6 worm cellular contexts compared by ENCODE assay signal in the genomic region with DNA sequence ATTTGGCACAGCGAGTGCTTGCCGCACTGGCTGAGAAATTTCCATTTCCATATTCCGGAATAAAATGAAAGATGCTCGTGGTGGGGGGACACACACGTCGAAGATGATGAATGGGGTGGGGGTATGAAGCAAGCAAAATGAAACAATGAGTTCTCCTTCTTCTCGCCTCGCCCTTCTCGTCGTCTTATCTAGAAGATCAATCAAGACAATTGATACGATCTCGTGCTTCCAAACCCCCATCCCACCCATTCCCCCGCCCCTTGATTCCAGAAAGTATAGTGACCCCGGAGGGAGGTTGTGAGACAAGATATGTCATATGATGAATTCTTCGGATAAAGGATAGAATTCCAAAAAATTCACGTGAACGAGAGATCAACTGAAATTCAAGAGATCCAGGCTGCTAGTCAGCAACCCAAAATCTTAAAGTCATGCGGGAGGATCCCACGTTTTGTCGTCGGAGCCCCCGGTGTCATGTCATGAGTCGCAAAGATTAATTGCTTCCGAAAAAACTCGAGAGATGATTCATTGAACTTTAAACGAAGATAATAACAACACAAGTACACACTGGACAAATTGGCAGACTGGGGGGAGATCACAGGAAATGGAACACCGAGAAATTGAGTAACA.
TF ChIP-seq lines count a peak whose summit lies in the region.

No protein-coding gene starts in this region.

TF ChIP-seq in whole organism, L1 larva, 84 proteins besides CTCF, POLR2A, EP300 and RAD21 (continues in another document):
- TF ChIP-seq irx-1 (tag; optimal IDR thresholded peaks at IDR 0.05; lab: Kevin White, UChicago) (no peak), C04F5.9 (tag; optimal IDR thresholded peaks at IDR 0.05; lab: Kevin White, UChicago) (no peak), zip-4 (GFP tag; optimal IDR thresholded peaks at IDR 0.05; lab: Kevin White, UChicago) (no peak), hlh-4 (tag; optimal IDR thresholded peaks at IDR 0.05; lab: Kevin White, UChicago) (no peak), mep-1 (tag; optimal IDR thresholded peaks at IDR 0.05; lab: Kevin White, UChicago) (no peak), lin-39 (tag; optimal IDR thresholded peaks at IDR 0.05; lab: Kevin White, UChicago) (peak; percentile 27), snu-23 (GFP tag; optimal IDR thresholded peaks at IDR 0.05; lab: Kevin White, UChicago) (peak; percentile 11), lir-3 (tag; optimal IDR thresholded peaks at IDR 0.05; lab: Kevin White, UChicago; ENCODE audit: poor library complexity) (peak; percentile 57), nhr-85 (tag; lab: Kevin White, UChicago) (peak; percentile 66), nhr-77 (tag; optimal IDR thresholded peaks at IDR 0.05; lab: Kevin White, UChicago) (no peak), lin-35 (GFP tag; optimal IDR thresholded peaks at IDR 0.05; lab: Kevin White, UChicago) (no peak), hlh-17 (GFP tag; optimal IDR thresholded peaks at IDR 0.05; lab: Kevin White, UChicago; ENCODE audit: borderline replicate concordance) (no peak), tbx-2 (tag; optimal IDR thresholded peaks at IDR 0.05; lab: Kevin White, UChicago) (peak; percentile 14), lin-14 (GFP tag; optimal IDR thresholded peaks at IDR 0.05; lab: Kevin White, UChicago) (peak; percentile 56)

TF ChIP-seq in whole organism, L2 larva, 48 proteins besides CTCF, POLR2A, EP300 and RAD21:
- TF ChIP-seq ZK546.5 (tag; optimal IDR thresholded peaks at IDR 0.05; lab: Kevin White, UChicago) (no peak), Y55F3AM.14 (GFP tag; optimal IDR thresholded peaks at IDR 0.05; lab: Kevin White, UChicago) (peak; percentile 49), nhr-23 (tag; optimal IDR thresholded peaks at IDR 0.05; lab: Kevin White, UChicago) (peak; percentile 23), mab-5 (tag; optimal IDR thresholded peaks at IDR 0.05; lab: Kevin White, UChicago) (peak; percentile 20), unc-55 (GFP tag; optimal IDR thresholded peaks at IDR 0.05; lab: Kevin White, UChicago) (peak; percentile 26), nhr-129 (tag; optimal IDR thresholded peaks at IDR 0.05; lab: Kevin White, UChicago) (peak; percentile 29), C34F6.9 (tag; optimal IDR thresholded peaks at IDR 0.05; lab: Kevin White, UChicago) (peak; percentile 8), gmeb-1 (tag; optimal IDR thresholded peaks at IDR 0.05; lab: Kevin White, UChicago) (no peak), elt-1 (tag; optimal IDR thresholded peaks at IDR 0.05; lab: Kevin White, UChicago) (peak; percentile 10), ztf-4 (tag; optimal IDR thresholded peaks at IDR 0.05; lab: Kevin White, UChicago) (peak; percentile 6), zag-1 (tag; optimal IDR thresholded peaks at IDR 0.05; lab: Kevin White, UChicago) (no peak), F13H6.1 (tag; optimal IDR thresholded peaks at IDR 0.05; lab: Kevin White, UChicago) (peak; percentile 33), lsy-2 (tag; optimal IDR thresholded peaks at IDR 0.05; lab: Kevin White, UChicago) (peak in 1 of 2 experiments; percentile 20)
TF ChIP-seq in whole organism, L2 larva: peak in this region for 10.

TF ChIP-seq in whole organism, L3 larva, 47 proteins besides CTCF, POLR2A, EP300 and RAD21:
- TF ChIP-seq elt-1 (tag; optimal IDR thresholded peaks at IDR 0.05; lab: Kevin White, UChicago) (peak; percentile 80), nhr-67 (tag; optimal IDR thresholded peaks at IDR 0.05; lab: Kevin White, UChicago) (no peak), lin-39 (tag; optimal IDR thresholded peaks at IDR 0.05; lab: Kevin White, UChicago) (peak; percentile 41), lsy-12 (tag; optimal IDR thresholded peaks at IDR 0.05; lab: Kevin White, UChicago) (no peak), unc-39 (tag; optimal IDR thresholded peaks at IDR 0.05; lab: Kevin White, UChicago) (no peak), R02D3.7 (tag; optimal IDR thresholded peaks at IDR 0.05; lab: Kevin White, UChicago) (no peak), nhr-77 (tag; optimal IDR thresholded peaks at IDR 0.05; lab: Kevin White, UChicago) (no peak), ceh-28 (tag; optimal IDR thresholded peaks at IDR 0.05; lab: Kevin White, UChicago) (no peak), sea-2 (GFP tag; optimal IDR thresholded peaks at IDR 0.05; lab: Kevin White, UChicago) (no peak), nhr-11 (tag; optimal IDR thresholded peaks at IDR 0.05; lab: Kevin White, UChicago) (peak; percentile 68), nhr-43 (tag; optimal IDR thresholded peaks at IDR 0.05; lab: Kevin White, UChicago; ENCODE audit: poor library complexity, severe bottlenecking) (no peak), nhr-76 (tag; optimal IDR thresholded peaks at IDR 0.05; lab: Kevin White, UChicago) (no peak), ceh-16 (tag; optimal IDR thresholded peaks at IDR 0.05; lab: Kevin White, UChicago) (no peak), nhr-23 (tag; optimal IDR thresholded peaks at IDR 0.05; lab: Kevin White, UChicago) (no peak)

TF ChIP-seq in whole organism, L4 larva, 104 proteins besides CTCF, POLR2A, EP300 and RAD21:
- no peak for TF ChIP-seq ceh-32 (tag; optimal IDR thresholded peaks at IDR 0.05; lab: Kevin White, UChicago; ENCODE audit: poor library complexity)
- TF ChIP-seq ama-1 (optimal IDR thresholded peaks at IDR 0.05; lab: Kevin White, UChicago): peak; percentile 13
- no peak for TF ChIP-seq tag-97 (GFP tag; IDR thresholded peaks at IDR 0.05; lab: Robert Waterston, UW)
- TF ChIP-seq mdl-1 (tag; optimal IDR thresholded peaks at IDR 0.05; lab: Kevin White, UChicago): peak in 1 of 2 experiments; percentile 21
- TF ChIP-seq nhr-11 (tag; optimal IDR thresholded peaks at IDR 0.05; lab: Kevin White, UChicago): peak; percentile 51
- peak; percentile 37 for TF ChIP-seq hlh-11 (tag; optimal IDR thresholded peaks at IDR 0.05; lab: Kevin White, UChicago)
- peak in 1 of 2 experiments; percentile 5 for TF ChIP-seq lsy-2 (tag; optimal IDR thresholded peaks at IDR 0.05; lab: Kevin White, UChicago)
- peak; percentile 38 for TF ChIP-seq hlh-30 (tag; optimal IDR thresholded peaks at IDR 0.05; lab: Kevin White, UChicago; ENCODE audit: insufficient read depth)
- TF ChIP-seq unc-62 (GFP tag; optimal IDR thresholded peaks at IDR 0.05 in 1 of 2; lab: Kevin White, UChicago): peak in 1 of 2 experiments; percentile 74
- TF ChIP-seq unc-62 (tag; optimal IDR thresholded peaks at IDR 0.05; lab: Kevin White, UChicago): no peak

TF ChIP-seq in whole organism, mixed stage, embryonic, 35 proteins besides CTCF, POLR2A, EP300 and RAD21:
- no peak for TF ChIP-seq tbx-8 (GFP tag; optimal IDR thresholded peaks at IDR 0.05; lab: Kevin White, UChicago)
- no peak for TF ChIP-seq drap-1 (GFP tag; optimal IDR thresholded peaks at IDR 0.05; lab: Kevin White, UChicago)
- peak; percentile 92 for TF ChIP-seq elt-1 (tag; optimal IDR thresholded peaks at IDR 0.05; lab: Kevin White, UChicago; ENCODE audit: borderline replicate concordance, insufficient read depth)

TF ChIP-seq in whole organism, young adult, 124 proteins besides CTCF, POLR2A, EP300 and RAD21:
- TF ChIP-seq pha-4 (tag; optimal IDR thresholded peaks at IDR 0.05; lab: Kevin White, UChicago) (no peak), fkh-3 (tag; optimal IDR thresholded peaks at IDR 0.05; lab: Kevin White, UChicago) (no peak), K12H6.12 (tag; optimal IDR thresholded peaks at IDR 0.05; lab: Kevin White, UChicago) (peak; percentile 26), dpff-1 (tag; optimal IDR thresholded peaks at IDR 0.05; lab: Kevin White, UChicago) (peak; percentile 16)
